Fruit fly (Drosophila melanogaster) whole organism, embryonic: Measurements from ENCODE around the gene aln.

Experiments
- CG10462 ChIP-seq: fragments of 200-800 bp; sonication (Bioruptor generic); optimal IDR thresholded peaks from 2 replicates; lab custom pipeline; 2016; ENCODE audit warnings: missing biosample characterization, missing genetic modification characterization
- CG11456 ChIP-seq: fragments of 200-800 bp; sonication (Bioruptor generic); IDR thresholded peaks from 3 replicates; pipeline ENCODE4 v1.3.6; 2022; ENCODE audit warnings: missing biosample characterization, missing genetic modification characterization
- CG11723 ChIP-seq: fragments of 200-800 bp; sonication (Bioruptor generic); optimal IDR thresholded peaks from 2 replicates; lab custom pipeline; 2017; ENCODE audit warnings: missing biosample characterization, mild to moderate bottlenecking, missing genetic modification characterization
- CG15073 ChIP-seq: fragments of 200-800 bp; sonication (Bioruptor generic); optimal IDR thresholded peaks from 2 replicates; lab custom pipeline; 2016; ENCODE audit warnings: missing biosample characterization, missing genetic modification characterization
- CG17912 ChIP-seq: fragments of 200-800 bp; sonication (Bioruptor generic); optimal IDR thresholded peaks from 2 replicates; lab custom pipeline; 2018; ENCODE audit warnings: missing biosample characterization, mild to moderate bottlenecking, missing genetic modification characterization
- CG18262 ChIP-seq: fragments of 200-800 bp; optimal IDR thresholded peaks from 3 replicates; lab custom pipeline; 2019; ENCODE audit warnings: missing biosample characterization, mild to moderate bottlenecking, missing genetic modification characterization, moderate library complexity
- CG2889 ChIP-seq: fragments of 200-800 bp; sonication (Bioruptor generic); IDR thresholded peaks from 3 replicates; pipeline ENCODE4 v1.3.6; 2022; ENCODE audit warnings: missing biosample characterization, missing genetic modification characterization
- CG31388 ChIP-seq: fragments of 200-800 bp; sonication (Bioruptor generic); optimal IDR thresholded peaks from 2 replicates; lab custom pipeline; 2016; ENCODE audit warnings: missing biosample characterization, missing genetic modification characterization
- CG6654 ChIP-seq: fragments of 200-800 bp; sonication (Bioruptor generic); optimal IDR thresholded peaks from 2 replicates; lab custom pipeline; 2017; ENCODE audit warnings: missing biosample characterization, mild to moderate bottlenecking, missing genetic modification characterization
- CG6765 ChIP-seq: fragments of 200-800 bp; sonication (Bioruptor generic); optimal IDR thresholded peaks from 3 replicates; lab custom pipeline; 2017; ENCODE audit warnings: missing biosample characterization, mild to moderate bottlenecking, missing genetic modification characterization
- CG6813 ChIP-seq: fragments of 200-800 bp; sonication (Bioruptor generic); optimal IDR thresholded peaks from 2 replicates; lab custom pipeline; 2017; ENCODE audit warnings: missing biosample characterization, missing genetic modification characterization, mild to moderate bottlenecking, moderate library complexity, missing genetic modification reagents
- CG7745 ChIP-seq: fragments of 200-800 bp; sonication (Bioruptor generic); optimal IDR thresholded peaks from 2 replicates; lab custom pipeline; 2018; ENCODE audit warnings: missing biosample characterization, mild to moderate bottlenecking, missing genetic modification characterization, moderate library complexity
- CG8944 ChIP-seq: fragments of 200-800 bp; sonication (Bioruptor generic); optimal IDR thresholded peaks from 3 replicates; lab custom pipeline; 2016; ENCODE audit warnings: missing biosample characterization, missing genetic modification characterization
- CoRest ChIP-seq: fragments of 200-800 bp; sonication (Bioruptor generic); optimal IDR thresholded peaks from 3 replicates; lab custom pipeline; 2018; ENCODE audit warnings: missing biosample characterization, mild to moderate bottlenecking, missing genetic modification characterization, moderate library complexity
- CrebB ChIP-seq: fragments of 200-800 bp; sonication (Bioruptor generic); optimal IDR thresholded peaks from 3 replicates; lab custom pipeline; 2018; ENCODE audit warnings: missing biosample characterization, mild to moderate bottlenecking, missing genetic modification characterization
- D ChIP-seq, 2 experiments: fragments of 200-800 bp in 1 of 2; fragments of >200 bp in 1 of 2; sonication (Bioruptor generic) in 1 of 2; optimal IDR thresholded peaks; 2 replicates in 1 of 2; 3 replicates in 1 of 2; lab custom pipeline; 2017; ENCODE audit warnings: mild to moderate bottlenecking in 1 of 2, missing biosample characterization in 1 of 2, missing genetic modification characterization in 1 of 2, missing genetic modification reagents in 1 of 2
- Dfd ChIP-seq, 2 experiments: fragments of >200 bp; optimal IDR thresholded peaks; 2 replicates each; lab custom pipeline; 2017; ENCODE audit warnings: missing biosample characterization in 2 of 2, missing genetic modification characterization in 2 of 2
- Fer1 ChIP-seq: fragments of 200-800 bp; sonication (Bioruptor generic); optimal IDR thresholded peaks from 2 replicates; lab custom pipeline; 2017; ENCODE audit warnings: missing biosample characterization, mild to moderate bottlenecking, missing genetic modification characterization
- Gsc ChIP-seq: fragments of 200-800 bp; sonication (Bioruptor generic); IDR thresholded peaks from 2 replicates; pipeline ENCODE4 v1.3.6; 2022; ENCODE audit warnings: missing biosample characterization, missing genetic modification characterization
- Gug ChIP-seq: fragments of 200-800 bp; sonication (Bioruptor generic); IDR thresholded peaks from 4 replicates; pipeline ENCODE4 v1.3.6; 2022; ENCODE audit warnings: missing biosample characterization, missing genetic modification characterization
- H2.0 ChIP-seq: fragments of 200-800 bp; sonication (Bioruptor generic); IDR thresholded peaks from 2 replicates; pipeline ENCODE4 v1.3.6; 2022; ENCODE audit warnings: missing biosample characterization, missing genetic modification characterization
- Hand ChIP-seq: fragments of 200-800 bp; sonication (Bioruptor generic); optimal IDR thresholded peaks from 2 replicates; lab custom pipeline; 2017; ENCODE audit warnings: mild to moderate bottlenecking, missing biosample characterization, missing genetic modification reagents, missing genetic modification characterization
- Hr3 ChIP-seq: fragments of 200-800 bp; sonication (Bioruptor generic); optimal IDR thresholded peaks from 3 replicates; lab custom pipeline; 2016; ENCODE audit warnings: missing biosample characterization, missing genetic modification characterization
- Nf-YA ChIP-seq: fragments of 200-800 bp; sonication (Bioruptor generic); IDR thresholded peaks from 2 replicates; pipeline ENCODE4 v1.3.6; 2022; ENCODE audit warnings: missing biosample characterization, missing genetic modification characterization
- Nf-YC ChIP-seq: fragments of 200-800 bp; optimal IDR thresholded peaks from 3 replicates; lab custom pipeline; 2019; ENCODE audit warnings: missing biosample characterization, mild to moderate bottlenecking, missing genetic modification characterization, moderate library complexity
- Ptx1 ChIP-seq: fragments of 200-800 bp; sonication (Bioruptor generic); IDR thresholded peaks from 2 replicates; pipeline ENCODE4 v1.3.6; 2022; ENCODE audit warnings: missing biosample characterization, missing genetic modification characterization
- Sry-δ ChIP-seq: fragments of 200-800 bp; sonication (Bioruptor generic); optimal IDR thresholded peaks from 2 replicates; lab custom pipeline; 2016; ENCODE audit warnings: missing biosample characterization, missing genetic modification characterization
- Xbp1 ChIP-seq: fragments of 200-800 bp; sonication (Bioruptor generic); optimal IDR thresholded peaks from 3 replicates; lab custom pipeline; 2016; ENCODE audit warnings: missing biosample characterization, mild to moderate bottlenecking, missing genetic modification characterization
- ase ChIP-seq: fragments of 200-800 bp; sonication (Bioruptor generic); IDR thresholded peaks from 3 replicates; pipeline ENCODE4 v1.3.6; 2022; ENCODE audit warnings: missing biosample characterization, missing genetic modification characterization
- ato ChIP-seq: fragments of 200-800 bp; sonication (Bioruptor generic); IDR thresholded peaks from 2 replicates; pipeline ENCODE4 v1.3.6; 2022; ENCODE audit warnings: missing biosample characterization, missing genetic modification characterization; ENCODE audit not compliant: partially characterized antibody
- bab2 ChIP-seq: fragments of 200-800 bp; sonication (Bioruptor generic); optimal IDR thresholded peaks from 2 replicates; lab custom pipeline; 2016; ENCODE audit warnings: missing biosample characterization, missing genetic modification characterization
- bigmax ChIP-seq: fragments of 200-800 bp; sonication (Bioruptor generic); optimal IDR thresholded peaks from 2 replicates; lab custom pipeline; 2018; ENCODE audit warnings: missing biosample characterization, mild to moderate bottlenecking, missing genetic modification characterization
- bowl ChIP-seq: fragments of 200-800 bp; sonication (Bioruptor generic); IDR thresholded peaks from 2 replicates; pipeline ENCODE4 v1.3.6; 2022; ENCODE audit warnings: missing biosample characterization, missing genetic modification characterization
- cwo ChIP-seq: fragments of 200-800 bp; sonication (Bioruptor generic); optimal IDR thresholded peaks from 3 replicates; lab custom pipeline; 2017; ENCODE audit warnings: missing biosample characterization, missing genetic modification characterization, mild to moderate bottlenecking, moderate library complexity, missing genetic modification reagents
- danr ChIP-seq: fragments of 200-800 bp; sonication (Bioruptor generic); IDR thresholded peaks from 2 replicates; pipeline ENCODE4 v1.3.6; 2022; ENCODE audit warnings: missing biosample characterization, missing genetic modification characterization
- esg ChIP-seq: fragments of 200-800 bp; sonication (Bioruptor generic); conservative IDR thresholded peaks from 2 replicates; pipeline ENCODE4 v1.3.6; 2022; ENCODE audit warnings: missing biosample characterization, missing genetic modification characterization
- grau ChIP-seq: fragments of 200-800 bp; optimal IDR thresholded peaks from 3 replicates; lab custom pipeline; 2019; ENCODE audit warnings: missing biosample characterization, mild to moderate bottlenecking, missing genetic modification characterization, moderate library complexity
- gsb ChIP-seq: fragments of 200-800 bp; sonication (Bioruptor generic); IDR thresholded peaks from 2 replicates; pipeline ENCODE4 v1.3.6; 2022; ENCODE audit warnings: missing biosample characterization, missing genetic modification characterization
- kah ChIP-seq: fragments of 200-800 bp; sonication (Bioruptor generic); optimal IDR thresholded peaks from 2 replicates; lab custom pipeline; 2018; ENCODE audit warnings: missing biosample characterization, mild to moderate bottlenecking, missing genetic modification characterization
- luna ChIP-seq: fragments of 200-800 bp; sonication (Bioruptor generic); optimal IDR thresholded peaks from 2 replicates; lab custom pipeline; 2016; ENCODE audit warnings: missing biosample characterization, missing genetic modification characterization
- nmo ChIP-seq: fragments of 200-800 bp; sonication (Bioruptor generic); optimal IDR thresholded peaks from 2 replicates; lab custom pipeline; 2018; ENCODE audit warnings: missing biosample characterization, mild to moderate bottlenecking, missing genetic modification characterization, moderate library complexity
- onecut ChIP-seq: fragments of 200-800 bp; sonication (Bioruptor generic); IDR thresholded peaks from 2 replicates; pipeline ENCODE4 v1.3.6; 2022; ENCODE audit warnings: missing biosample characterization, missing genetic modification characterization
- phol ChIP-seq: fragments of 200-800 bp; sonication (Bioruptor generic); optimal IDR thresholded peaks from 3 replicates; lab custom pipeline; 2018; ENCODE audit warnings: missing biosample characterization, mild to moderate bottlenecking, missing genetic modification characterization, moderate library complexity
- pnt ChIP-seq: fragments of 200-800 bp; sonication (Bioruptor generic); optimal IDR thresholded peaks from 3 replicates; lab custom pipeline; 2016; ENCODE audit warnings: missing biosample characterization, missing genetic modification characterization
- sens-2 ChIP-seq: fragments of 200-800 bp; sonication (Bioruptor generic); IDR thresholded peaks from 2 replicates; pipeline ENCODE4 v1.3.6; 2022; ENCODE audit warnings: missing biosample characterization, missing genetic modification characterization
- shn ChIP-seq: fragments of 200-800 bp; sonication (Bioruptor generic); optimal IDR thresholded peaks from 3 replicates; lab custom pipeline; 2016; ENCODE audit warnings: missing biosample characterization, missing genetic modification characterization
- slp2 ChIP-seq: fragments of 200-800 bp; sonication (Bioruptor generic); optimal IDR thresholded peaks from 2 replicates; lab custom pipeline; 2016; ENCODE audit warnings: missing biosample characterization, missing genetic modification characterization
- so ChIP-seq: fragments of 200-800 bp; sonication (Bioruptor generic); IDR thresholded peaks from 3 replicates; pipeline ENCODE4 v1.3.6; 2022; ENCODE audit warnings: missing biosample characterization, missing genetic modification characterization
- tin ChIP-seq: fragments of 200-800 bp; sonication (Bioruptor generic); optimal IDR thresholded peaks from 3 replicates; lab custom pipeline; 2016; ENCODE audit warnings: missing biosample characterization, missing genetic modification characterization
- trem ChIP-seq: fragments of 200-800 bp; optimal IDR thresholded peaks from 3 replicates; lab custom pipeline; 2019; ENCODE audit warnings: missing biosample characterization, mild to moderate bottlenecking, missing genetic modification characterization, moderate library complexity

The aln gene

DNA sequence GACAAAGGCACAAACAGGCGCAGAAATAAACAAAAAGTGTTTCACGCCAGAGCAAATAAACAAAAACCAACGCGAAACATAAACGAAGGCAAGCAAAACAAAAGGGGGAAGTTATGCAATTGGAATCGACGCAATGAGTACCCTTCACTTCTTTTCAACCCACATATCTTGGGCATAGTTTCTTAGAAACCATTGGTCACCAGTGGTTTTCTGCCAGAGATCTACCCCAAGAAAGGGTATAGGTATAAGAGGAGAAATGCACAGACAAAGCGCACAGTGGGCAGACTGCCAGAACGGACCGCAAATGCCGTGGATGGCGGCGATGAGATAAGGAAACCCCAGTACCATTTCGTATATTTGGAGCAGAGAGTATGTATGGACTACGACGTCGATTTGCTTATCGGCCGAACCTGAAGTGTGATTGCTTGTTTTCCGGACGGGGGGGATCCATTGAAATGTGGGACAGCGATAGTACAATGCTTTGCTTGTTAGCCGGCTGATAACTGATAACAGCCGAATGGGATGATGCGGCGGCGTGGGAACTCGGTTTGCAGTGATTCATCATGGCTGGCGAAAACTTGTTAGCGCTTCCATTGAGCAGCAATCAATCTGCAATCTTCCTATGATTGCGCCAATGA is 37.2 kb downstream of the aln start (continued):
- TF ChIP-seq Ptx1 (GFP tag; lab: Robert Waterston, UW) (peak; percentile 72), so (GFP tag; lab: Robert Waterston, UW) (peak; percentile 59; the same call in 1 of the 3 replicates), trem (tag; lab: Kevin White, UChicago) (no peak), CG6813 (GFP tag; lab: Kevin White, UChicago) (peak; percentile 36), CG6654 (no peak), CG18262 (peak; percentile 31), cwo (GFP tag; lab: Kevin White, UChicago) (no peak), bigmax (GFP tag; lab: Kevin White, UChicago) (no peak), Xbp1 (GFP tag; lab: Kevin White, UChicago) (peak; percentile 26), CoRest (peak; percentile 26), Hand (GFP tag; lab: Kevin White, UChicago) (no peak), bowl (GFP tag; lab: Robert Waterston, UW) (0 out of 2 replicates have a peak, but pooled peaks have one; percentile 11), CG7745 (tag; lab: Kevin White, UChicago) (no peak), Nf-YC (no peak), phol (tag; lab: Kevin White, UChicago) (peak; percentile 8), CG6765 (no peak), bab2 (GFP tag; lab: Kevin White, UChicago) (peak; percentile 25), ase (GFP tag; lab: Robert Waterston, UW) (peak; percentile 60; the same call in 1 of the 3 replicates), gsb (GFP tag; lab: Robert Waterston, UW) (peak; percentile 30; the same call in 1 of the 2 replicates), slp2 (GFP tag; lab: Kevin White, UChicago) (peak; percentile 48), pnt (GFP tag; lab: Kevin White, UChicago) (no peak), grau (peak; percentile 26), CrebB (no peak), Sry-δ (GFP tag; lab: Kevin White, UChicago) (no peak), ato (GFP tag; lab: Robert Waterston, UW) (no peak), CG10462 (GFP tag; lab: Kevin White, UChicago) (no peak), esg (GFP tag; lab: Robert Waterston, UW) (peak; percentile 62), Dfd (GFP tag; optimal IDR thresholded peaks at IDR 0.05; lab: Kevin White, UChicago) (no peak), tin (GFP tag; lab: Kevin White, UChicago) (no peak), CG8944 (GFP tag; lab: Kevin White, UChicago) (peak; percentile 13), sens-2 (GFP tag; lab: Robert Waterston, UW) (peak; percentile 61), CG15073 (GFP tag; lab: Kevin White, UChicago) (no peak), CG31388 (no peak), Gug (GFP tag; lab: Robert Waterston, UW) (peak; percentile 47; the same call in 2 of the 4 replicates), CG2889 (GFP tag; lab: Robert Waterston, UW) (0 out of 3 replicates have a peak, but pooled peaks have one; percentile 24), shn (peak; percentile 4), H2.0 (GFP tag; lab: Robert Waterston, UW) (peak; percentile 39; the same call in 1 of the 2 replicates), Hr3 (GFP tag; lab: Kevin White, UChicago) (peak; percentile 13), kah (GFP tag; lab: Kevin White, UChicago) (no peak), Fer1 (GFP tag; lab: Kevin White, UChicago) (peak; percentile 14), D (optimal IDR thresholded peaks at IDR 0.05; lab: Kevin White, UChicago) (no peak), D (GFP tag; optimal IDR thresholded peaks at IDR 0.05; lab: Kevin White, UChicago) (no peak), luna (GFP tag; lab: Kevin White, UChicago) (no peak), CG11723 (GFP tag; lab: Kevin White, UChicago) (no peak), Gsc (GFP tag; lab: Robert Waterston, UW) (no peak), Nf-YA (GFP tag; lab: Robert Waterston, UW) (no peak), CG11456 (GFP tag; lab: Robert Waterston, UW) (peak; percentile 67; the same call in 2 of the 3 replicates), CG17912 (no peak), danr (GFP tag; lab: Robert Waterston, UW) (peak; percentile 28; the same call in 1 of the 2 replicates), onecut (peak; percentile 41; the same call in 1 of the 2 replicates), nmo (GFP tag; lab: Kevin White, UChicago) (peak; percentile 37)
